Worm (Caenorhabditis elegans) whole organism, mixed stage, embryonic: ENCODE data around the gene lgc-36.

Experiments
- M03D4.4 ChIP-seq: sonication (generic microtip); optimal IDR thresholded peaks from 2 replicates; lab custom pipeline; 2017; ENCODE audit warnings: mild to moderate bottlenecking, missing genetic modification characterization, missing compliant biosample characterization
- bed-3 ChIP-seq: fragments of 200-800 bp; sonication (Bioruptor generic); optimal IDR thresholded peaks from 3 replicates; lab custom pipeline; 2018; ENCODE audit warnings: mild to moderate bottlenecking, missing genetic modification characterization, moderate library complexity, missing compliant biosample characterization
- blmp-1 ChIP-seq: fragments of 150-350 bp; optimal IDR thresholded peaks from 2 replicates; lab custom pipeline; 2014; ENCODE audit warnings: missing biosample characterization, missing genetic modification characterization
- ceh-39 ChIP-seq: fragments of 150-350 bp; optimal IDR thresholded peaks from 2 replicates; lab custom pipeline; 2014; ENCODE audit warnings: missing biosample characterization, missing genetic modification characterization
- ceh-43 ChIP-seq: fragments of 200-800 bp; sonication (Bioruptor generic); optimal IDR thresholded peaks from 2 replicates; lab custom pipeline; 2018; ENCODE audit warnings: mild to moderate bottlenecking, missing genetic modification characterization, moderate library complexity, missing compliant biosample characterization
- ceh-83 ChIP-seq: fragments of 200-800 bp; sonication (Bioruptor generic); optimal IDR thresholded peaks from 2 replicates; lab custom pipeline; 2018; ENCODE audit warnings: mild to moderate bottlenecking, missing genetic modification characterization, missing compliant biosample characterization
- cnd-1 ChIP-seq: fragments of 200-800 bp; sonication (Bioruptor generic); optimal IDR thresholded peaks from 2 replicates; lab custom pipeline; 2018; ENCODE audit warnings: mild to moderate bottlenecking, missing genetic modification characterization, missing compliant biosample characterization
- drap-1 ChIP-seq: fragments of 200-800 bp; sonication (Bioruptor generic); optimal IDR thresholded peaks from 3 replicates; lab custom pipeline; 2018; ENCODE audit warnings: mild to moderate bottlenecking, missing genetic modification characterization, missing compliant biosample characterization
- elt-1 ChIP-seq: sonication (generic microtip); optimal IDR thresholded peaks from 2 replicates; lab custom pipeline; 2017; ENCODE audit warnings: missing genetic modification characterization, mild to moderate bottlenecking, missing compliant biosample characterization, antibody characterized with exemption, moderate library complexity, borderline replicate concordance; ENCODE audit not compliant: insufficient read depth
- elt-3 ChIP-seq: fragments of 150-350 bp; optimal IDR thresholded peaks from 2 replicates; lab custom pipeline; 2014; ENCODE audit warnings: missing biosample characterization, missing genetic modification characterization
- ham-2 ChIP-seq: fragments of 200-800 bp; sonication (Bioruptor generic); optimal IDR thresholded peaks from 2 replicates; lab custom pipeline; 2018; ENCODE audit warnings: mild to moderate bottlenecking, missing genetic modification characterization, missing compliant biosample characterization
- lin-13 ChIP-seq: fragments of 150-350 bp; optimal IDR thresholded peaks from 2 replicates; lab custom pipeline; 2014; ENCODE audit warnings: missing biosample characterization, missing genetic modification characterization
- lin-32 ChIP-seq: fragments of 200-800 bp; sonication (Bioruptor generic); optimal IDR thresholded peaks from 2 replicates; lab custom pipeline; 2018; ENCODE audit warnings: mild to moderate bottlenecking, missing genetic modification characterization, missing compliant biosample characterization
- lsy-2 ChIP-seq: fragments of 150-350 bp; optimal IDR thresholded peaks from 2 replicates; lab custom pipeline; 2014; ENCODE audit warnings: missing biosample characterization, missing genetic modification characterization
- mab-5 ChIP-seq: fragments of 150-350 bp; optimal IDR thresholded peaks from 2 replicates; lab custom pipeline; 2014; ENCODE audit warnings: missing biosample characterization, missing genetic modification characterization
- mep-1 ChIP-seq: fragments of 150-350 bp; optimal IDR thresholded peaks from 2 replicates; lab custom pipeline; 2017; ENCODE audit warnings: missing biosample characterization, missing genetic modification reagents, missing genetic modification characterization, inconsistent platforms
- mls-2 ChIP-seq: sonication (generic microtip); optimal IDR thresholded peaks from 2 replicates; lab custom pipeline; 2016; ENCODE audit warnings: mild to moderate bottlenecking, missing genetic modification characterization, moderate library complexity, missing compliant biosample characterization
- nhr-12 ChIP-seq: fragments of 150-350 bp; optimal IDR thresholded peaks from 2 replicates; lab custom pipeline; 2014; ENCODE audit warnings: missing biosample characterization, missing genetic modification characterization
- nhr-2 ChIP-seq: fragments of 150-350 bp; optimal IDR thresholded peaks from 2 replicates; lab custom pipeline; 2014; ENCODE audit warnings: missing biosample characterization, missing genetic modification characterization
- nhr-237 ChIP-seq: fragments of 150-350 bp; optimal IDR thresholded peaks from 2 replicates; lab custom pipeline; 2014; ENCODE audit warnings: missing biosample characterization, missing genetic modification characterization
- nhr-28 ChIP-seq: fragments of 150-350 bp; optimal IDR thresholded peaks from 2 replicates; lab custom pipeline; 2014; ENCODE audit warnings: missing biosample characterization, missing genetic modification characterization
- nhr-76 ChIP-seq: sonication (generic microtip); optimal IDR thresholded peaks from 2 replicates; lab custom pipeline; 2017; ENCODE audit warnings: missing biosample characterization, missing genetic modification characterization
- pha-4 ChIP-seq: fragments of 150-350 bp; optimal IDR thresholded peaks from 2 replicates; lab custom pipeline; 2018; ENCODE audit warnings: missing biosample characterization, missing genetic modification reagents, missing genetic modification characterization
- sem-2 ChIP-seq: fragments of 200-800 bp; sonication (Bioruptor generic); optimal IDR thresholded peaks from 2 replicates; lab custom pipeline; 2018; ENCODE audit warnings: mild to moderate bottlenecking, missing genetic modification characterization, missing compliant biosample characterization
- snpc-4 ChIP-seq: fragments of 150-350 bp; optimal IDR thresholded peaks from 2 replicates; lab custom pipeline; 2014; ENCODE audit warnings: missing biosample characterization, missing genetic modification characterization
- tbx-8 ChIP-seq: fragments of 200-800 bp; sonication (Bioruptor generic); optimal IDR thresholded peaks from 2 replicates; lab custom pipeline; 2018; ENCODE audit warnings: mild to moderate bottlenecking, missing genetic modification characterization, moderate library complexity, missing compliant biosample characterization
- unc-120 ChIP-seq: sonication (generic microtip); optimal IDR thresholded peaks from 2 replicates; lab custom pipeline; 2017; ENCODE audit warnings: missing genetic modification characterization, missing compliant biosample characterization; ENCODE audit not compliant: poor library complexity, severe bottlenecking
- unc-39 ChIP-seq: fragments of 150-350 bp; optimal IDR thresholded peaks from 2 replicates; lab custom pipeline; 2014; ENCODE audit warnings: missing biosample characterization, missing genetic modification characterization
- unc-62 ChIP-seq: fragments of 150-350 bp; optimal IDR thresholded peaks from 2 replicates; lab custom pipeline; 2014; ENCODE audit warnings: missing biosample characterization, missing genetic modification reagents, missing genetic modification characterization
- zip-8 ChIP-seq: fragments of 150-350 bp; optimal IDR thresholded peaks from 2 replicates; lab custom pipeline; 2014; ENCODE audit warnings: missing biosample characterization, missing genetic modification characterization
- ztf-11 ChIP-seq: fragments of 150-350 bp; optimal IDR thresholded peaks from 2 replicates; lab custom pipeline; 2014; ENCODE audit warnings: missing biosample characterization, missing genetic modification characterization

lgc-36 gene

DNA sequence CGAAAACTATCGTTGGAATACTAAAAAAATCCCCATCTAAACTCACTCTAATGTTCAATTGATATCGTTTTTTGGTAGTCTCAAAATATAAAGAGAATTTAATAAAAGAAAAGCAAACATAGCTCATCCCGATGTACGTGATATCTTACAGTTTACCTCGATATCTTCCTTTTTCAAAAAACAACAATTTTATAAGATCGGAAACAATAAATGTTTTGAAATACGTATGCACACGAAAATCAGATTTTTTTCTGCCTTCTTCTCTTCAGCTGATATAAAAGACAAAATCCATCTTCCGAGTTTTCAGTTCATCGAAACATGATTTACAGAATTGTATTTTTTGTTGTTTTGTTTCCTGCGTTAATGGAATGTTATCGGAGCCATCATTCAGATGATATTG is 12.3 kb upstream of the lgc-36 start, which contains the start of gene clec-222:
TSS of gene clec-222 (plus strand) at position 301 of the 400 bp plus-strand sequence.
- no peak for TF ChIP-seq mab-5
- TF ChIP-seq lin-13 (tag; lab: Kevin White, UChicago) = no peak
- no peak for TF ChIP-seq unc-62 (GFP tag; lab: Kevin White, UChicago)
- no peak for TF ChIP-seq nhr-12 (tag; lab: Kevin White, UChicago)
- TF ChIP-seq pha-4 (tag; lab: Kevin White, UChicago) = no peak
- TF ChIP-seq ceh-83 (GFP tag; lab: Kevin White, UChicago) = no peak
- no peak for TF ChIP-seq sem-2
- TF ChIP-seq mep-1 (tag; lab: Kevin White, UChicago) = no peak
- no peak for TF ChIP-seq nhr-237 (tag; lab: Kevin White, UChicago)
- TF ChIP-seq snpc-4 (tag; lab: Kevin White, UChicago) = no peak
- no peak for TF ChIP-seq ham-2 (GFP tag; lab: Kevin White, UChicago)
- TF ChIP-seq lsy-2 (tag; lab: Kevin White, UChicago) = no peak
- no peak for TF ChIP-seq M03D4.4 (tag; lab: Kevin White, UChicago)
- no peak for TF ChIP-seq ceh-39 (tag; lab: Kevin White, UChicago)
- TF ChIP-seq, all 35 proteins: peak for 0

DNA sequence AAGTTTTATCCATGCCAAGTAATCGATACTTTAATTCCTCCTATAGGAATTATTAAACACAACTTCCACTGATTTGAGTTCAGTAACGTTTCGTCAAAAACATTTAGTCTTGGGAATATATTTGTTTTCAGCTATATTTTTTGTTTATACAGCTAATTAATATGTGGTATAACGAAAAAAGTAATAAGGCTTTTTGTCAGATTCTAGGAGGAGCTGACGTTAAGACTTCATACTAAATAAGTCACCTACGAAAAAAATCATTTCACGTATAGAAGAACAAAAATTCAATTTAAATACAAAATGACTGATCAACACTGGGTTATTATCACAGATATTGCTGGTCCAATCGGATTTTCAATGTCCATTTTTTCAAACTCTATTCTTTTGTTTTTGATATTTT is 10.0 kb upstream of the lgc-36 start, which contains the start of gene str-115:
TSS of gene str-115 (plus strand) at position 301 of the 400 bp plus-strand sequence.
- TF ChIP-seq zip-8 (no peak), ztf-11 (tag; lab: Kevin White, UChicago) (no peak), blmp-1 (tag; lab: Kevin White, UChicago) (no peak), lin-13 (tag; lab: Kevin White, UChicago) (no peak), mep-1 (tag; lab: Kevin White, UChicago) (no peak), mls-2 (tag; lab: Kevin White, UChicago) (no peak), ceh-39 (tag; lab: Kevin White, UChicago) (no peak), ceh-83 (GFP tag; lab: Kevin White, UChicago) (no peak), nhr-28 (no peak), tbx-8 (GFP tag; lab: Kevin White, UChicago) (no peak), unc-120 (tag; lab: Kevin White, UChicago) (no peak), mab-5 (no peak), elt-3 (no peak), unc-39 (tag; lab: Kevin White, UChicago) (no peak), nhr-12 (tag; lab: Kevin White, UChicago) (no peak), pha-4 (tag; lab: Kevin White, UChicago) (no peak)

DNA sequence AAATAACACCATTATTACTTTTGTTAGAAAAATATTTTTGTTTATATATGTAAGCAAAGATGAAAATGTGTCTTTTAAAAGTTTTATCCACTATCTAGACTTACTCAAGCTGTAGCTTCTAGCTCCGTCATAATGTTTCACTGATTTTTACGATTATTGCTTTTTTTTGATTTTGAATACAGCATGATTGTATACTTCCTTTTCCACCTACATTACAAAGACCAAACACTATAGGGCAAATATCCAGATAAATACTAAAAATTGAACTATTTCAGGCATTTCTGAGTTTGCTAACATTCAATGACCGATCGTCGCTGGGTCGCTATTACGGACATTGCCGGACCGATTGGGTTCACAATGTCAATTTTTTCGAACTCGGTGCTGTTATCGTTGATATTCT is 7.9 kb upstream of the lgc-36 start, which contains the start of gene str-116:
TSS of gene str-116 (plus strand) at position 301 of the 400 bp plus-strand sequence.
- no peak for TF ChIP-seq elt-1 (tag; lab: Kevin White, UChicago)
- TF ChIP-seq snpc-4 (tag; lab: Kevin White, UChicago) = no peak
- no peak for TF ChIP-seq lin-13 (tag; lab: Kevin White, UChicago)
- TF ChIP-seq nhr-76 = no peak
- TF ChIP-seq nhr-2 (tag; lab: Kevin White, UChicago) = no peak
- no peak for TF ChIP-seq blmp-1 (tag; lab: Kevin White, UChicago)
- no peak for TF ChIP-seq ceh-39 (tag; lab: Kevin White, UChicago)
- TF ChIP-seq lin-32 (GFP tag; lab: Kevin White, UChicago) = no peak
- TF ChIP-seq lsy-2 (tag; lab: Kevin White, UChicago) = no peak
- no peak for TF ChIP-seq drap-1 (GFP tag; lab: Kevin White, UChicago)
- TF ChIP-seq unc-120 (tag; lab: Kevin White, UChicago) = no peak
- TF ChIP-seq unc-62 (GFP tag; lab: Kevin White, UChicago) = no peak
- TF ChIP-seq cnd-1 (tag; lab: Kevin White, UChicago) = no peak
- no peak for TF ChIP-seq tbx-8 (GFP tag; lab: Kevin White, UChicago)
- no peak for TF ChIP-seq unc-39 (tag; lab: Kevin White, UChicago)
- TF ChIP-seq zip-8 = no peak
- TF ChIP-seq ceh-43 (GFP tag; lab: Kevin White, UChicago) = no peak

DNA sequence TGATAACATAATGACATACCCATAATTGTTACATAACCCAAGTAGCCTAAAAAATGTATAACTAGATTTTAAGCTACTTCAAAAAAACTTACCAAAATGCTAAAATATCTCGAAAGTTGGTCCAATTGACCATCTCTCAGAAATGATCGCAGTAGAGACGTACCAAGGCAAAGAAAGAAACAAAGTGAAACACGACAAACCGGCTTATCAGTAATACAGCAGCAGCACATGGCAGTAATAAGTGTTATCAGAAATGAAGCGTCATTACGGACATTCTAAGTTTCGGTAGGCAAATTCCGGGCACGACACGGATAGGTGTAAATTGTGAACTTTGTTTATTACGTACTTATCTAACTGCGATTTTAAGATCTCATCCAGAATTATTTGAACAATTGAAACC is 6.7 kb upstream of the lgc-36 start, which contains the start of gene cln-3.1:
TSS of gene cln-3.1 (minus strand) at position 171 of the 400 bp plus-strand sequence.
- TF ChIP-seq ceh-83 (GFP tag; lab: Kevin White, UChicago) (no peak), unc-39 (tag; lab: Kevin White, UChicago) (no peak), ham-2 (GFP tag; lab: Kevin White, UChicago) (no peak), mep-1 (tag; lab: Kevin White, UChicago) (no peak), lin-32 (GFP tag; lab: Kevin White, UChicago) (no peak), bed-3 (GFP tag; lab: Kevin White, UChicago) (no peak), ceh-43 (GFP tag; lab: Kevin White, UChicago) (no peak), mls-2 (tag; lab: Kevin White, UChicago) (no peak), nhr-237 (tag; lab: Kevin White, UChicago) (no peak), mab-5 (no peak), drap-1 (GFP tag; lab: Kevin White, UChicago) (no peak), pha-4 (tag; lab: Kevin White, UChicago) (no peak)
